Worm (Caenorhabditis elegans) whole organism, L1 larva: Measurements from ENCODE around the gene T05H4.11.
A peak's percentile ranks its signal among the peaks of the same experiment; 100 is the strongest.

Experiments used
- C04F5.9 ChIP-seq: sonication (generic microtip); optimal IDR thresholded peaks from 2 replicates; lab custom pipeline; 2016; ENCODE audit warnings: missing genetic modification characterization, missing compliant biosample characterization
- C16A3.4 ChIP-seq: fragments of 150-350 bp; optimal IDR thresholded peaks from 2 replicates; lab custom pipeline; 2014; ENCODE audit warnings: missing biosample characterization, missing genetic modification characterization
- C34B4.2 ChIP-seq: sonication (generic microtip); optimal IDR thresholded peaks from 2 replicates; lab custom pipeline; 2017; ENCODE audit warnings: mild to moderate bottlenecking, missing genetic modification characterization, missing compliant biosample characterization
- F16B12.6 ChIP-seq: fragments of 150-350 bp; optimal IDR thresholded peaks from 2 replicates; lab custom pipeline; 2014; ENCODE audit warnings: missing biosample characterization, missing genetic modification characterization
- aha-1 ChIP-seq: fragments of 150-350 bp; optimal IDR thresholded peaks from 2 replicates; lab custom pipeline; 2014; ENCODE audit warnings: missing biosample characterization, missing genetic modification characterization
- alr-1 ChIP-seq: fragments of 200-800 bp; sonication (Bioruptor generic); optimal IDR thresholded peaks from 2 replicates; lab custom pipeline; 2018; ENCODE audit warnings: borderline replicate concordance, mild to moderate bottlenecking, missing genetic modification characterization, missing compliant biosample characterization
- aly-2 ChIP-seq: fragments of 150-350 bp; optimal IDR thresholded peaks from 2 replicates; lab custom pipeline; 2014; ENCODE audit warnings: missing biosample characterization, missing genetic modification characterization
- ama-1 ChIP-seq: fragments of 150-350 bp; optimal IDR thresholded peaks from 2 replicates; lab custom pipeline; 2014
- blmp-1 ChIP-seq: fragments of 150-350 bp; optimal IDR thresholded peaks from 2 replicates; lab custom pipeline; 2014; ENCODE audit warnings: missing biosample characterization, missing genetic modification characterization
- ceh-63 ChIP-seq: fragments of 200-800 bp; sonication (Bioruptor generic); optimal IDR thresholded peaks from 2 replicates; lab custom pipeline; 2018; ENCODE audit warnings: mild to moderate bottlenecking, missing genetic modification characterization, missing compliant biosample characterization
- ceh-8 ChIP-seq: fragments of 200-800 bp; sonication (Bioruptor generic); optimal IDR thresholded peaks from 2 replicates; lab custom pipeline; 2018; ENCODE audit warnings: mild to moderate bottlenecking, missing genetic modification characterization, moderate library complexity, missing compliant biosample characterization
- ceh-82 ChIP-seq, 3 experiments: fragments of 150-350 bp in 1 of 3; sonication (generic microtip) in 2 of 3; optimal IDR thresholded peaks; 2 replicates each; lab custom pipeline; 2014 to 2017; ENCODE audit warnings: missing biosample characterization in 3 of 3, missing genetic modification characterization in 3 of 3
- dpl-1 ChIP-seq, 3 experiments: fragments of 150-350 bp in 2 of 3; sonication (generic microtip) in 1 of 3; optimal IDR thresholded peaks; 2 replicates each; lab custom pipeline; 2014 to 2017; ENCODE audit warnings: missing biosample characterization in 3 of 3, missing genetic modification characterization in 3 of 3, missing genetic modification reagents in 3 of 3
- dsc-1 ChIP-seq: sonication (generic microtip); optimal IDR thresholded peaks from 2 replicates; lab custom pipeline; 2016; ENCODE audit warnings: mild to moderate bottlenecking, missing genetic modification characterization, missing compliant biosample characterization
- egl-27 ChIP-seq, 2 experiments: fragments of 150-350 bp in 1 of 2; sonication (generic microtip); optimal IDR thresholded peaks; 3 replicates each; lab custom pipeline; 2017 to 2018; ENCODE audit warnings: missing biosample characterization in 2 of 2, missing genetic modification characterization in 2 of 2, missing genetic modification reagents in 2 of 2
- elt-3 ChIP-seq, 6 experiments: fragments of 150-350 bp in 1 of 6; sonication (generic microtip); optimal IDR thresholded peaks; 2 replicates each; lab custom pipeline; 2017 to 2018; ENCODE audit warnings: missing biosample characterization in 6 of 6, missing genetic modification characterization in 6 of 6, inconsistent platforms in 1 of 6
- fkh-4 ChIP-seq: sonication (generic microtip); optimal IDR thresholded peaks from 2 replicates; lab custom pipeline; 2016; ENCODE audit warnings: missing compliant biosample characterization, missing genetic modification characterization, borderline replicate concordance
- fkh-8 ChIP-seq: sonication (generic microtip); optimal IDR thresholded peaks from 2 replicates; lab custom pipeline; 2016; ENCODE audit warnings: mild to moderate bottlenecking, missing genetic modification characterization, missing compliant biosample characterization
- grh-1 ChIP-seq: fragments of 200-800 bp; sonication (Bioruptor generic); IDR thresholded peaks from 2 replicates; pipeline ENCODE4 v1.3.6; 2022; ENCODE audit warnings: missing genetic modification reagents, missing genetic modification characterization, missing compliant biosample characterization
- hlh-17 ChIP-seq: fragments of 200-800 bp; sonication (Bioruptor generic); optimal IDR thresholded peaks from 2 replicates; lab custom pipeline; 2018; ENCODE audit warnings: missing genetic modification characterization, mild to moderate bottlenecking, missing compliant biosample characterization, moderate library complexity, borderline replicate concordance
- hpl-2 ChIP-seq: fragments of 150-350 bp; optimal IDR thresholded peaks from 2 replicates; lab custom pipeline; 2014; ENCODE audit warnings: missing biosample characterization, missing genetic modification reagents, missing genetic modification characterization
- irx-1 ChIP-seq: sonication (generic microtip); optimal IDR thresholded peaks from 2 replicates; lab custom pipeline; 2016; ENCODE audit warnings: missing genetic modification characterization, missing compliant biosample characterization
- isw-1 ChIP-seq: fragments of 200-800 bp; sonication (Bioruptor generic); IDR thresholded peaks from 2 replicates; pipeline ENCODE4 v1.3.6; 2022; ENCODE audit warnings: missing genetic modification characterization, missing compliant biosample characterization
- lin-14 ChIP-seq: fragments of 200-800 bp; sonication (Bioruptor generic); optimal IDR thresholded peaks from 2 replicates; lab custom pipeline; 2018; ENCODE audit warnings: mild to moderate bottlenecking, missing genetic modification characterization, moderate library complexity, missing compliant biosample characterization
- lin-39 ChIP-seq: fragments of 150-350 bp; optimal IDR thresholded peaks from 2 replicates; lab custom pipeline; 2014; ENCODE audit warnings: missing biosample characterization, missing genetic modification reagents, missing genetic modification characterization
- lir-3 ChIP-seq: sonication (generic microtip); optimal IDR thresholded peaks from 2 replicates; lab custom pipeline; 2016; ENCODE audit warnings: mild to moderate bottlenecking, missing genetic modification characterization, moderate library complexity, missing compliant biosample characterization; ENCODE audit not compliant: poor library complexity
- lsy-2 ChIP-seq, 2 experiments: fragments of 150-350 bp; optimal IDR thresholded peaks; 2 replicates each; lab custom pipeline; 2014; ENCODE audit warnings: missing biosample characterization in 2 of 2, missing genetic modification characterization in 2 of 2
- mab-9 ChIP-seq: fragments of 200-800 bp; sonication (Bioruptor generic); IDR thresholded peaks from 2 replicates; pipeline ENCODE4 v1.3.6; 2022; ENCODE audit warnings: missing genetic modification reagents, missing genetic modification characterization, missing compliant biosample characterization
- mdl-1 ChIP-seq, 2 experiments: fragments of 150-350 bp; optimal IDR thresholded peaks; 2 replicates each; lab custom pipeline; 2014 to 2017; ENCODE audit warnings: missing biosample characterization in 2 of 2, missing genetic modification characterization in 2 of 2, inconsistent platforms in 1 of 2
- mef-2 ChIP-seq: fragments of 150-350 bp; optimal IDR thresholded peaks from 2 replicates; lab custom pipeline; 2014; ENCODE audit warnings: missing biosample characterization, missing genetic modification characterization
- nhr-11 ChIP-seq: fragments of 150-350 bp; optimal IDR thresholded peaks from 2 replicates; lab custom pipeline; 2014; ENCODE audit warnings: missing biosample characterization, missing genetic modification characterization
- nhr-12 ChIP-seq: sonication (generic microtip); optimal IDR thresholded peaks from 2 replicates; lab custom pipeline; 2017; ENCODE audit warnings: missing biosample characterization, missing genetic modification characterization
- nhr-20 ChIP-seq: sonication (generic microtip); optimal IDR thresholded peaks from 2 replicates; lab custom pipeline; 2016; ENCODE audit warnings: mild to moderate bottlenecking, missing genetic modification characterization, missing compliant biosample characterization
- nhr-237 ChIP-seq: fragments of 150-350 bp; optimal IDR thresholded peaks from 2 replicates; lab custom pipeline; 2014; ENCODE audit warnings: missing biosample characterization, missing genetic modification characterization
- nhr-47 ChIP-seq: sonication (generic microtip); optimal IDR thresholded peaks from 2 replicates; lab custom pipeline; 2016; ENCODE audit warnings: mild to moderate bottlenecking, missing genetic modification characterization, moderate library complexity, missing compliant biosample characterization
- nhr-71 ChIP-seq: sonication (generic microtip); optimal IDR thresholded peaks from 2 replicates; lab custom pipeline; 2016; ENCODE audit warnings: mild to moderate bottlenecking, missing genetic modification characterization, moderate library complexity, missing compliant biosample characterization
- nhr-77 ChIP-seq: fragments of 150-350 bp; optimal IDR thresholded peaks from 2 replicates; lab custom pipeline; 2014; ENCODE audit warnings: missing biosample characterization, missing genetic modification characterization
- nhr-84 ChIP-seq: sonication (generic microtip); optimal IDR thresholded peaks from 2 replicates; lab custom pipeline; 2017; ENCODE audit warnings: missing biosample characterization, missing genetic modification characterization
- nhr-85 ChIP-seq: sonication (generic microtip); peaks from one replicate; lab custom pipeline; 2016; ENCODE audit warnings: missing genetic modification characterization, inconsistent platforms, missing compliant biosample characterization
- pag-3 ChIP-seq: sonication (generic microtip); optimal IDR thresholded peaks from 2 replicates; lab custom pipeline; 2017; ENCODE audit warnings: missing genetic modification characterization, mild to moderate bottlenecking, missing compliant biosample characterization, antibody characterized with exemption, borderline replicate concordance; ENCODE audit not compliant: insufficient read depth
- pax-3 ChIP-seq: fragments of 200-800 bp; sonication (Bioruptor generic); optimal IDR thresholded peaks from 2 replicates; lab custom pipeline; 2018; ENCODE audit warnings: mild to moderate bottlenecking, missing genetic modification characterization, moderate library complexity, missing compliant biosample characterization
- pqm-1 ChIP-seq: sonication (generic microtip); optimal IDR thresholded peaks from 3 replicates; lab custom pipeline; 2017; ENCODE audit warnings: missing biosample characterization, missing genetic modification characterization
- rnt-1 ChIP-seq: sonication (generic microtip); optimal IDR thresholded peaks from 2 replicates; lab custom pipeline; 2016; ENCODE audit warnings: mild to moderate bottlenecking, missing genetic modification characterization, moderate library complexity, missing compliant biosample characterization
- snpc-4 ChIP-seq: fragments of 150-350 bp; optimal IDR thresholded peaks from 2 replicates; lab custom pipeline; 2014; ENCODE audit warnings: missing biosample characterization, missing genetic modification characterization
- snu-23 ChIP-seq: sonication (generic microtip); optimal IDR thresholded peaks from 2 replicates; lab custom pipeline; 2016; ENCODE audit warnings: missing genetic modification characterization, missing compliant biosample characterization
- sox-4 ChIP-seq: sonication (generic microtip); optimal IDR thresholded peaks from 2 replicates; lab custom pipeline; 2016; ENCODE audit warnings: missing genetic modification characterization, missing compliant biosample characterization
- swsn-7 ChIP-seq: sonication (generic microtip); optimal IDR thresholded peaks from 2 replicates; lab custom pipeline; 2016; ENCODE audit warnings: missing genetic modification characterization, missing compliant biosample characterization
- tbx-2 ChIP-seq: sonication (generic microtip); optimal IDR thresholded peaks from 2 replicates; lab custom pipeline; 2016; ENCODE audit warnings: missing genetic modification characterization, missing compliant biosample characterization
- tlp-1 ChIP-seq: fragments of 150-350 bp; optimal IDR thresholded peaks from 2 replicates; lab custom pipeline; 2014; ENCODE audit warnings: missing biosample characterization, missing genetic modification characterization
- unc-86 ChIP-seq: sonication (generic microtip); optimal IDR thresholded peaks from 2 replicates; lab custom pipeline; 2016; ENCODE audit warnings: missing genetic modification characterization, missing compliant biosample characterization
- xbp-1 ChIP-seq: sonication (generic microtip); optimal IDR thresholded peaks from 2 replicates; lab custom pipeline; 2016; ENCODE audit warnings: missing genetic modification characterization, missing compliant biosample characterization
- ztf-4 ChIP-seq: fragments of 150-350 bp; optimal IDR thresholded peaks from 2 replicates; lab custom pipeline; 2014; ENCODE audit warnings: missing biosample characterization, missing genetic modification characterization

T05H4.11 gene

DNA sequence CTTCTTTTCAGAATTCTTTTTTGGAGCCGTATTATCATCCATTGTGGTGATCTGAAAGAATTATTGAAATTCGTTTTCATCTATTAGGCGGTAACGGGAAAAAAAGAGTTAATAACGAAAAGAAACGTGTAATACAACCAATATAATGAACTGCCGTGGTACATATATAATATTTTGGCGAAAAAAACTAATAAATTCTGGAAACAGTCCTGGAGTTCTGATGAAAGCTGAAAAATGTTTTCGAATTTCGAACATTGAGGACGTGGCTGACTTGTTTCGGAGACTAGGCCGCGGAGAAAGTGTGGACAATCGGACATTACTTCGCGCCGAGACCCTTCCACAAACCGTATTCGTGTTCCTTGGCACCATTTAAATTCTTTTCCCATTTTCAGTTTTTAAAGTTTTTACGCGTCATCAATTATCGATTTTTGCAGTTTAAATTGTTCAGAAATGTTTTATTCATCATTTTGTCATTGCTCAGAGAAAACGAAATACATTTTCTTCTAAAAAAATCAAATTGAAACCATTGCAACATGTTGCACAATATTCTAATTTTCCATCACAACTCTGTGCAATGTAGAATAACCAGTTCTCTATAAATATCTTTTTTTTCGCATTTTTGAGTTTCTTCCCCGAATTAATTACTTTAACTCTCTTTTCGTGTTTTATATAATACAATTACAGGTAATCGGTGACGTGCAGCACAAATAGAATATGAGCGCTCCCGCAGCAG is 7.6 kb upstream of the T05H4.11 start, which contains the start of the genes gad-1 and erfa-1 (continued):
- peak; percentile 72 for TF ChIP-seq C16A3.4 (tag; lab: Kevin White, UChicago)
- no peak for TF ChIP-seq dsc-1 (tag; lab: Kevin White, UChicago)
- peak; percentile 16 for TF ChIP-seq unc-86 (tag; lab: Kevin White, UChicago)
- TF ChIP-seq nhr-12: no peak
- no peak for TF ChIP-seq ama-1 (lab: Kevin White, UChicago)
- TF ChIP-seq tlp-1 (tag; lab: Kevin White, UChicago): no peak
- TF ChIP-seq sox-4 (tag; lab: Kevin White, UChicago): no peak
- no peak for TF ChIP-seq C34B4.2
- no peak for TF ChIP-seq nhr-84 (tag; lab: Kevin White, UChicago)
- peak; percentile 63 for TF ChIP-seq nhr-47 (tag; lab: Kevin White, UChicago)
- TF ChIP-seq isw-1 (GFP tag; lab: Robert Waterston, UW): peak; percentile 41
- no peak for TF ChIP-seq pqm-1 (tag; lab: Kevin White, UChicago)
- TF ChIP-seq rnt-1: peak; percentile 87
- peak; percentile 69 for TF ChIP-seq lir-3 (tag; lab: Kevin White, UChicago)
- peak; percentile 36 for TF ChIP-seq swsn-7
- TF ChIP-seq grh-1: no peak
- TF ChIP-seq mef-2 (tag; lab: Kevin White, UChicago): no peak
- TF ChIP-seq egl-27 (tag; optimal IDR thresholded peaks at IDR 0.05; lab: Kevin White, UChicago): no peak
- no peak for TF ChIP-seq nhr-77 (tag; lab: Kevin White, UChicago)
- no peak for TF ChIP-seq lin-39 (tag; lab: Kevin White, UChicago)
- no peak for TF ChIP-seq fkh-4
- TF ChIP-seq aha-1 (tag; lab: Kevin White, UChicago): no peak
- TF ChIP-seq F16B12.6 (tag; lab: Kevin White, UChicago): peak; percentile 56
- peak; percentile 68 to 95 for TF ChIP-seq lsy-2 (tag; optimal IDR thresholded peaks at IDR 0.05; lab: Kevin White, UChicago)
- peak in 1 of 3 experiments; percentile 80 for TF ChIP-seq ceh-82 (tag; optimal IDR thresholded peaks at IDR 0.05; lab: Kevin White, UChicago)
- TF ChIP-seq pag-3 (tag; lab: Kevin White, UChicago): no peak
- TF ChIP-seq nhr-20 (tag; lab: Kevin White, UChicago): peak; percentile 68
- peak; percentile 61 to 71 (median 62) for TF ChIP-seq dpl-1 (GFP tag; optimal IDR thresholded peaks at IDR 0.05; lab: Kevin White, UChicago)
- peak; percentile 69 for TF ChIP-seq lin-14 (GFP tag; lab: Kevin White, UChicago)
- TF ChIP-seq mab-9 (GFP tag; lab: Robert Waterston, UW): no peak
- TF ChIP-seq mdl-1 (tag; optimal IDR thresholded peaks at IDR 0.05; lab: Kevin White, UChicago): peak in 1 of 2 experiments; percentile 32
- no peak for TF ChIP-seq ztf-4
- no peak for TF ChIP-seq ceh-63 (GFP tag; lab: Kevin White, UChicago)
- TF ChIP-seq nhr-85 (tag; lab: Kevin White, UChicago): peak; percentile 74
- TF ChIP-seq snu-23 (GFP tag; lab: Kevin White, UChicago): peak; percentile 68
- TF ChIP-seq hpl-2 (GFP tag; lab: Kevin White, UChicago): no peak
- TF ChIP-seq elt-3 (tag; optimal IDR thresholded peaks at IDR 0.05; lab: Kevin White, UChicago): peak in 1 of 6 experiments; percentile 36
- no peak for TF ChIP-seq pax-3 (tag; lab: Kevin White, UChicago)
- no peak for TF ChIP-seq aly-2
- peak; percentile 44 for TF ChIP-seq fkh-8
- peak; percentile 29 for TF ChIP-seq irx-1 (tag; lab: Kevin White, UChicago)
- TF ChIP-seq blmp-1 (tag; lab: Kevin White, UChicago): peak; percentile 47
- no peak for TF ChIP-seq hlh-17 (GFP tag; lab: Kevin White, UChicago)
- TF ChIP-seq xbp-1: peak; percentile 38
- peak; percentile 72 for TF ChIP-seq nhr-71 (tag; lab: Kevin White, UChicago)
- TF ChIP-seq C04F5.9 (tag; lab: Kevin White, UChicago): no peak
- no peak for TF ChIP-seq snpc-4
- TF ChIP-seq alr-1: no peak
- TF ChIP-seq ceh-8: no peak
- TF ChIP-seq nhr-237 (tag; lab: Kevin White, UChicago): no peak
- peak; percentile 58 for TF ChIP-seq tbx-2 (tag; lab: Kevin White, UChicago)
- no peak for TF ChIP-seq nhr-11 (tag; lab: Kevin White, UChicago)
